Fruit fly (Drosophila melanogaster) whole organism, embryonic: Measurements from ENCODE around the gene CG18557.

ENCODE experiments used
- Abd-B ChIP-seq: fragments of 200-800 bp; sonication (Bioruptor generic); optimal IDR thresholded peaks from 2 replicates; lab custom pipeline; 2018; ENCODE audit warnings: missing biosample characterization, mild to moderate bottlenecking, missing genetic modification characterization, moderate library complexity
- Antp ChIP-seq: fragments of 200-800 bp; sonication (Bioruptor generic); optimal IDR thresholded peaks from 3 replicates; lab custom pipeline; 2016; ENCODE audit warnings: missing biosample characterization, missing genetic modification characterization
- CG10366 ChIP-seq: fragments of 200-800 bp; sonication (Bioruptor generic); IDR thresholded peaks from 2 replicates; pipeline ENCODE4 v1.3.6; 2022; ENCODE audit warnings: missing biosample characterization, missing genetic modification characterization
- CG10431 ChIP-seq: fragments of 200-800 bp; sonication (Bioruptor generic); optimal IDR thresholded peaks from 3 replicates; lab custom pipeline; 2018; ENCODE audit warnings: missing biosample characterization, mild to moderate bottlenecking, missing genetic modification characterization
- CG11085 ChIP-seq: fragments of 200-800 bp; sonication (Bioruptor generic); IDR thresholded peaks from 2 replicates; pipeline ENCODE4 v1.3.6; 2022; ENCODE audit warnings: missing biosample characterization, missing genetic modification characterization
- CG11560 ChIP-seq: fragments of 200-800 bp; sonication (Bioruptor generic); IDR thresholded peaks from 3 replicates; pipeline ENCODE4 v1.3.6; 2022; ENCODE audit warnings: missing biosample characterization, missing genetic modification characterization
- CG14014 ChIP-seq: fragments of 200-800 bp; sonication (Bioruptor generic); IDR thresholded peaks from 2 replicates; pipeline ENCODE4 v1.3.6; 2022; ENCODE audit warnings: missing biosample characterization, missing genetic modification characterization
- CG14710 ChIP-seq: fragments of 200-800 bp; sonication (Bioruptor generic); optimal IDR thresholded peaks from 3 replicates; lab custom pipeline; 2019; ENCODE audit warnings: missing biosample characterization, mild to moderate bottlenecking, missing genetic modification characterization, moderate library complexity
- CG1602 ChIP-seq: fragments of 200-800 bp; sonication (Bioruptor generic); optimal IDR thresholded peaks from 3 replicates; lab custom pipeline; 2016; ENCODE audit warnings: missing biosample characterization, missing genetic modification characterization
- CG16813 ChIP-seq: fragments of 200-800 bp; sonication (Bioruptor generic); IDR thresholded peaks from 3 replicates; pipeline ENCODE4 v1.3.6; 2022; ENCODE audit warnings: missing biosample characterization, missing genetic modification characterization; ENCODE audit not compliant: partially characterized antibody
- CG30431 ChIP-seq: fragments of 200-800 bp; sonication (Bioruptor generic); optimal IDR thresholded peaks from 2 replicates; lab custom pipeline; 2017; ENCODE audit warnings: missing biosample characterization, missing genetic modification characterization
- CG33557 ChIP-seq: fragments of 200-800 bp; sonication (Bioruptor generic); optimal IDR thresholded peaks from 2 replicates; lab custom pipeline; 2019; ENCODE audit warnings: missing biosample characterization, mild to moderate bottlenecking, missing genetic modification characterization, moderate library complexity
- CG34376 ChIP-seq: fragments of 200-800 bp; sonication (Bioruptor generic); optimal IDR thresholded peaks from 2 replicates; lab custom pipeline; 2018; ENCODE audit warnings: missing biosample characterization, mild to moderate bottlenecking, missing genetic modification characterization
- CG3726 ChIP-seq: fragments of 200-800 bp; sonication (Bioruptor generic); IDR thresholded peaks from 3 replicates; pipeline ENCODE4, ENCODE4 v1.3.6; 2022; ENCODE audit warnings: missing biosample characterization, missing genetic modification characterization
- CG4282 ChIP-seq: fragments of 200-800 bp; sonication (Bioruptor generic); optimal IDR thresholded peaks from 2 replicates; lab custom pipeline; 2016; ENCODE audit warnings: missing biosample characterization, missing genetic modification characterization
- CG4820 ChIP-seq: fragments of 200-800 bp; sonication (Bioruptor generic); optimal IDR thresholded peaks from 3 replicates; lab custom pipeline; 2016; ENCODE audit warnings: missing biosample characterization, missing genetic modification characterization
- CG6654 ChIP-seq: fragments of 200-800 bp; sonication (Bioruptor generic); optimal IDR thresholded peaks from 2 replicates; lab custom pipeline; 2017; ENCODE audit warnings: missing biosample characterization, mild to moderate bottlenecking, missing genetic modification characterization
- CG7786 ChIP-seq: fragments of 200-800 bp; sonication (Bioruptor generic); optimal IDR thresholded peaks from 2 replicates; lab custom pipeline; 2016; ENCODE audit warnings: missing biosample characterization, missing genetic modification characterization
- CG7963 ChIP-seq: fragments of 200-800 bp; sonication (Bioruptor generic); IDR thresholded peaks from 3 replicates; pipeline ENCODE4 v1.3.6; 2022; ENCODE audit warnings: missing biosample characterization, missing genetic modification characterization; ENCODE audit not compliant: partially characterized antibody
- CG8359 ChIP-seq: fragments of 200-800 bp; sonication (Bioruptor generic); optimal IDR thresholded peaks from 2 replicates; lab custom pipeline; 2017; ENCODE audit warnings: missing biosample characterization, mild to moderate bottlenecking, missing genetic modification characterization, borderline replicate concordance
- CG8478 ChIP-seq: fragments of >200 bp; optimal IDR thresholded peaks from 2 replicates; lab custom pipeline; 2018
- Chrac-16 ChIP-seq: fragments of 200-800 bp; sonication (Bioruptor generic); optimal IDR thresholded peaks from 3 replicates; lab custom pipeline; 2016; ENCODE audit warnings: missing biosample characterization, missing genetic modification characterization
- Dek ChIP-seq: fragments of 200-800 bp; sonication (Bioruptor generic); optimal IDR thresholded peaks from 3 replicates; lab custom pipeline; 2019; ENCODE audit warnings: missing biosample characterization, mild to moderate bottlenecking, missing genetic modification characterization, moderate library complexity
- Dref ChIP-seq: fragments of 200-800 bp; sonication (Bioruptor generic); IDR thresholded peaks from 2 replicates; pipeline ENCODE4 v1.3.6; 2022; ENCODE audit warnings: missing biosample characterization, missing genetic modification characterization
- Fer3 ChIP-seq: fragments of 200-800 bp; sonication (Bioruptor generic); optimal IDR thresholded peaks from 2 replicates; lab custom pipeline; 2018; ENCODE audit warnings: missing biosample characterization, mild to moderate bottlenecking, missing genetic modification characterization, moderate library complexity
- Hr3 ChIP-seq: fragments of 200-800 bp; sonication (Bioruptor generic); optimal IDR thresholded peaks from 3 replicates; lab custom pipeline; 2016; ENCODE audit warnings: missing biosample characterization, missing genetic modification characterization
- Oaz ChIP-seq: fragments of 200-800 bp; sonication (Bioruptor generic); IDR thresholded peaks from 2 replicates; pipeline ENCODE4 v1.3.6; 2022; ENCODE audit warnings: missing biosample characterization, missing genetic modification characterization
- Opbp ChIP-seq: fragments of 200-800 bp; sonication (Bioruptor generic); IDR thresholded peaks from 3 replicates; pipeline ENCODE4 v1.3.6; 2022; ENCODE audit warnings: missing biosample characterization, missing genetic modification characterization; ENCODE audit not compliant: partially characterized antibody
- Stat92E ChIP-seq, 3 experiments: fragments of >200 bp in 2 of 3; fragments of 200-800 bp in 1 of 3; sonication (Bioruptor generic) in 1 of 3; optimal IDR thresholded peaks; 2 replicates each; lab custom pipeline; 2017 to 2019; ENCODE audit warnings: missing biosample characterization in 3 of 3, missing genetic modification characterization in 3 of 3, mild to moderate bottlenecking in 1 of 3, moderate library complexity in 1 of 3
- amos ChIP-seq: fragments of 200-800 bp; sonication (Bioruptor generic); IDR thresholded peaks from 2 replicates; pipeline ENCODE4 v1.3.6; 2022; ENCODE audit warnings: missing biosample characterization, missing genetic modification characterization; ENCODE audit not compliant: partially characterized antibody
- az2 ChIP-seq: fragments of 200-800 bp; sonication (Bioruptor generic); optimal IDR thresholded peaks from 3 replicates; lab custom pipeline; 2016; ENCODE audit warnings: missing biosample characterization, missing genetic modification characterization
- br ChIP-seq: fragments of >200 bp; optimal IDR thresholded peaks from 2 replicates; lab custom pipeline; 2017
- chif ChIP-seq, 2 experiments: fragments of 200-800 bp; sonication (Bioruptor generic); optimal IDR thresholded peaks; 3 replicates each; lab custom pipeline; 2016; ENCODE audit warnings: missing biosample characterization in 2 of 2, missing genetic modification characterization in 2 of 2
- dimm ChIP-seq: fragments of 200-800 bp; sonication (Bioruptor generic); IDR thresholded peaks from 2 replicates; pipeline ENCODE4 v1.3.6; 2022; ENCODE audit warnings: missing biosample characterization, missing genetic modification characterization
- disco-r ChIP-seq: fragments of 200-800 bp; sonication (Bioruptor generic); optimal IDR thresholded peaks from 2 replicates; lab custom pipeline; 2016; ENCODE audit warnings: missing biosample characterization, missing genetic modification characterization
- eyg ChIP-seq: fragments of 200-800 bp; sonication (Bioruptor generic); optimal IDR thresholded peaks from 3 replicates; lab custom pipeline; 2016; ENCODE audit warnings: missing biosample characterization, missing genetic modification characterization
- gcm2 ChIP-seq: fragments of 200-800 bp; sonication (Bioruptor generic); optimal IDR thresholded peaks from 2 replicates; lab custom pipeline; 2016; ENCODE audit warnings: missing biosample characterization, missing genetic modification characterization
- gro ChIP-seq: fragments of 200-800 bp; sonication (Bioruptor generic); optimal IDR thresholded peaks from 2 replicates; lab custom pipeline; 2016; ENCODE audit warnings: missing biosample characterization, missing genetic modification characterization
- insv ChIP-seq, 2 experiments: fragments of 200-800 bp; sonication (Bioruptor generic); optimal IDR thresholded peaks; 3 replicates each; lab custom pipeline; 2016 to 2018; ENCODE audit warnings: missing biosample characterization in 2 of 2, missing genetic modification characterization in 2 of 2
- kay ChIP-seq: fragments of 200-800 bp; sonication (Bioruptor generic); optimal IDR thresholded peaks from 2 replicates; lab custom pipeline; 2016; ENCODE audit warnings: missing biosample characterization, missing genetic modification characterization
- mld ChIP-seq: fragments of 200-800 bp; sonication (Bioruptor generic); IDR thresholded peaks from 3 replicates; pipeline ENCODE4 v1.3.6; 2022; ENCODE audit warnings: missing biosample characterization, missing genetic modification characterization; ENCODE audit not compliant: partially characterized antibody
- nom ChIP-seq: fragments of 200-800 bp; sonication (Bioruptor generic); optimal IDR thresholded peaks from 2 replicates; lab custom pipeline; 2017; ENCODE audit warnings: missing biosample characterization, missing genetic modification characterization, mild to moderate bottlenecking, moderate library complexity, missing genetic modification reagents
- onecut ChIP-seq: fragments of 200-800 bp; sonication (Bioruptor generic); IDR thresholded peaks from 2 replicates; pipeline ENCODE4 v1.3.6; 2022; ENCODE audit warnings: missing biosample characterization, missing genetic modification characterization
- pfk ChIP-seq: fragments of 200-800 bp; sonication (Bioruptor generic); optimal IDR thresholded peaks from 2 replicates; lab custom pipeline; 2018; ENCODE audit warnings: missing biosample characterization, mild to moderate bottlenecking, missing genetic modification characterization, moderate library complexity
- ro ChIP-seq: fragments of 200-800 bp; sonication (Bioruptor generic); IDR thresholded peaks from 2 replicates; pipeline ENCODE4 v1.3.6; 2022; ENCODE audit warnings: missing biosample characterization, missing genetic modification characterization
- sim ChIP-seq: fragments of 200-800 bp; sonication (Bioruptor generic); IDR thresholded peaks from 2 replicates; pipeline ENCODE4 v1.3.6; 2022; ENCODE audit warnings: missing biosample characterization, missing genetic modification characterization
- slp2 ChIP-seq: fragments of 200-800 bp; sonication (Bioruptor generic); optimal IDR thresholded peaks from 2 replicates; lab custom pipeline; 2016; ENCODE audit warnings: missing biosample characterization, missing genetic modification characterization
- sob ChIP-seq: fragments of 200-800 bp; sonication (Bioruptor generic); IDR thresholded peaks from 2 replicates; pipeline ENCODE4 v1.3.6; 2022; ENCODE audit warnings: missing biosample characterization, missing genetic modification characterization
- twi ChIP-seq: fragments of 200-800 bp; optimal IDR thresholded peaks from 2 replicates; lab custom pipeline; 2019; ENCODE audit warnings: missing biosample characterization, mild to moderate bottlenecking, missing genetic modification characterization, moderate library complexity

Gene CG18557

dm6 chr2L:2855773-2856615 is 10.5 kb upstream of the CG18557 start, which contains the start of the genes CG3104 and RpS21 (continued):
- TF ChIP-seq CG8478 (lab: Kevin White, UChicago) (no peak), CG33557 (peak; percentile 73), Dref (GFP tag; lab: Robert Waterston, UW) (peak; percentile 53), Dek (tag; lab: Kevin White, UChicago) (peak; percentile 71), chif (GFP tag; optimal IDR thresholded peaks at IDR 0.05; lab: Kevin White, UChicago) (peak; percentile 52 to 73), slp2 (peak; percentile 77), eyg (peak; percentile 84), nom (GFP tag; lab: Kevin White, UChicago) (peak; percentile 83), Chrac-16 (GFP tag; lab: Kevin White, UChicago) (peak; percentile 61), CG3726 (peak; percentile 79; the same call in 1 of the 3 replicates), CG14014 (GFP tag; lab: Robert Waterston, UW) (peak; percentile 86), onecut (peak; percentile 91), CG8359 (GFP tag; lab: Kevin White, UChicago) (peak; percentile 43), br (lab: Kevin White, UChicago) (no peak), Oaz (peak; percentile 75), CG30431 (peak; percentile 85), CG10431 (GFP tag; lab: Kevin White, UChicago) (peak; percentile 93), Antp (GFP tag; lab: Kevin White, UChicago) (peak; percentile 88), sob (GFP tag; lab: Robert Waterston, UW) (peak; percentile 94), CG7963 (GFP tag; lab: Robert Waterston, UW) (no peak), CG7786 (GFP tag; lab: Kevin White, UChicago) (peak; percentile 77), az2 (GFP tag; lab: Kevin White, UChicago) (peak; percentile 75), kay (GFP tag; lab: Kevin White, UChicago) (no peak), twi (tag; lab: Kevin White, UChicago) (peak; percentile 78), amos (GFP tag; lab: Robert Waterston, UW) (peak; percentile 17; the same call in 1 of the 2 replicates), CG1602 (GFP tag; lab: Kevin White, UChicago) (peak; percentile 72), dimm (GFP tag; lab: Robert Waterston, UW) (peak; percentile 66), CG16813 (GFP tag; lab: Robert Waterston, UW) (no peak), ro (GFP tag; lab: Robert Waterston, UW) (peak; percentile 76), gcm2 (GFP tag; lab: Kevin White, UChicago) (peak; percentile 76), CG14710 (tag; lab: Kevin White, UChicago) (peak; percentile 91), pfk (peak; percentile 80), CG34376 (GFP tag; lab: Kevin White, UChicago) (peak; percentile 93), CG11085 (GFP tag; lab: Robert Waterston, UW) (peak; percentile 95), CG4820 (GFP tag; lab: Kevin White, UChicago) (peak; percentile 72), disco-r (GFP tag; lab: Kevin White, UChicago) (peak; percentile 56), Stat92E (GFP tag; optimal IDR thresholded peaks at IDR 0.05; lab: Kevin White, UChicago) (peak in 1 of 3 experiments; percentile 72), gro (peak; percentile 53), Opbp (peak; percentile 100), CG4282 (GFP tag; lab: Kevin White, UChicago) (peak; percentile 75), insv (GFP tag; optimal IDR thresholded peaks at IDR 0.05; lab: Kevin White, UChicago) (peak in 1 of 2 experiments; percentile 80), Fer3 (tag; lab: Kevin White, UChicago) (peak; percentile 82), sim (peak; percentile 77), Hr3 (peak; percentile 73), Abd-B (GFP tag; lab: Kevin White, UChicago) (peak; percentile 26), CG10366 (GFP tag; lab: Robert Waterston, UW) (peak; percentile 88), CG11560 (tag; lab: Robert Waterston, UW) (peak; percentile 51; the same call in 2 of the 3 replicates), CG6654 (GFP tag; lab: Kevin White, UChicago) (peak; percentile 60), mld (GFP tag; lab: Robert Waterston, UW) (no peak)
